Worm (Caenorhabditis elegans) whole organism, mixed stage, embryonic: ENCODE measurements around the gene ZK930.7.

Source experiments
- M03D4.4 ChIP-seq: sonication (generic microtip); optimal IDR thresholded peaks from 2 replicates; lab custom pipeline; 2017; ENCODE audit warnings: mild to moderate bottlenecking, missing genetic modification characterization, missing compliant biosample characterization
- bed-3 ChIP-seq: fragments of 200-800 bp; sonication (Bioruptor generic); optimal IDR thresholded peaks from 3 replicates; lab custom pipeline; 2018; ENCODE audit warnings: mild to moderate bottlenecking, missing genetic modification characterization, moderate library complexity, missing compliant biosample characterization
- ceh-43 ChIP-seq: fragments of 200-800 bp; sonication (Bioruptor generic); optimal IDR thresholded peaks from 2 replicates; lab custom pipeline; 2018; ENCODE audit warnings: mild to moderate bottlenecking, missing genetic modification characterization, moderate library complexity, missing compliant biosample characterization
- ceh-83 ChIP-seq: fragments of 200-800 bp; sonication (Bioruptor generic); optimal IDR thresholded peaks from 2 replicates; lab custom pipeline; 2018; ENCODE audit warnings: mild to moderate bottlenecking, missing genetic modification characterization, missing compliant biosample characterization
- ces-1 ChIP-seq: fragments of 150-350 bp; optimal IDR thresholded peaks from 2 replicates; lab custom pipeline; 2014; ENCODE audit warnings: missing biosample characterization, missing genetic modification reagents, missing genetic modification characterization
- cnd-1 ChIP-seq: fragments of 200-800 bp; sonication (Bioruptor generic); optimal IDR thresholded peaks from 2 replicates; lab custom pipeline; 2018; ENCODE audit warnings: mild to moderate bottlenecking, missing genetic modification characterization, missing compliant biosample characterization
- drap-1 ChIP-seq: fragments of 200-800 bp; sonication (Bioruptor generic); optimal IDR thresholded peaks from 3 replicates; lab custom pipeline; 2018; ENCODE audit warnings: mild to moderate bottlenecking, missing genetic modification characterization, missing compliant biosample characterization
- elt-1 ChIP-seq: sonication (generic microtip); optimal IDR thresholded peaks from 2 replicates; lab custom pipeline; 2017; ENCODE audit warnings: missing genetic modification characterization, mild to moderate bottlenecking, missing compliant biosample characterization, antibody characterized with exemption, moderate library complexity, borderline replicate concordance; ENCODE audit not compliant: insufficient read depth
- flh-1 ChIP-seq: fragments of 200-800 bp; sonication (Bioruptor generic); optimal IDR thresholded peaks from 2 replicates; lab custom pipeline; 2018; ENCODE audit warnings: mild to moderate bottlenecking, missing genetic modification characterization, moderate library complexity, missing compliant biosample characterization
- ham-2 ChIP-seq: fragments of 200-800 bp; sonication (Bioruptor generic); optimal IDR thresholded peaks from 2 replicates; lab custom pipeline; 2018; ENCODE audit warnings: mild to moderate bottlenecking, missing genetic modification characterization, missing compliant biosample characterization
- hlh-1 ChIP-seq: fragments of 150-350 bp; optimal IDR thresholded peaks from 2 replicates; lab custom pipeline; 2014; ENCODE audit warnings: missing biosample characterization, missing genetic modification reagents, missing genetic modification characterization
- lin-13 ChIP-seq: fragments of 150-350 bp; optimal IDR thresholded peaks from 2 replicates; lab custom pipeline; 2014; ENCODE audit warnings: missing biosample characterization, missing genetic modification characterization
- lin-32 ChIP-seq: fragments of 200-800 bp; sonication (Bioruptor generic); optimal IDR thresholded peaks from 2 replicates; lab custom pipeline; 2018; ENCODE audit warnings: mild to moderate bottlenecking, missing genetic modification characterization, missing compliant biosample characterization
- lsy-2 ChIP-seq: fragments of 150-350 bp; optimal IDR thresholded peaks from 2 replicates; lab custom pipeline; 2014; ENCODE audit warnings: missing biosample characterization, missing genetic modification characterization
- mab-5 ChIP-seq: fragments of 150-350 bp; optimal IDR thresholded peaks from 2 replicates; lab custom pipeline; 2014; ENCODE audit warnings: missing biosample characterization, missing genetic modification characterization
- mep-1 ChIP-seq: fragments of 150-350 bp; optimal IDR thresholded peaks from 2 replicates; lab custom pipeline; 2017; ENCODE audit warnings: missing biosample characterization, missing genetic modification reagents, missing genetic modification characterization, inconsistent platforms
- mls-2 ChIP-seq: sonication (generic microtip); optimal IDR thresholded peaks from 2 replicates; lab custom pipeline; 2016; ENCODE audit warnings: mild to moderate bottlenecking, missing genetic modification characterization, moderate library complexity, missing compliant biosample characterization
- nhr-2 ChIP-seq: fragments of 150-350 bp; optimal IDR thresholded peaks from 2 replicates; lab custom pipeline; 2014; ENCODE audit warnings: missing biosample characterization, missing genetic modification characterization
- nhr-237 ChIP-seq: fragments of 150-350 bp; optimal IDR thresholded peaks from 2 replicates; lab custom pipeline; 2014; ENCODE audit warnings: missing biosample characterization, missing genetic modification characterization
- nhr-28 ChIP-seq: fragments of 150-350 bp; optimal IDR thresholded peaks from 2 replicates; lab custom pipeline; 2014; ENCODE audit warnings: missing biosample characterization, missing genetic modification characterization
- pha-4 ChIP-seq: fragments of 150-350 bp; optimal IDR thresholded peaks from 2 replicates; lab custom pipeline; 2018; ENCODE audit warnings: missing biosample characterization, missing genetic modification reagents, missing genetic modification characterization
- sem-2 ChIP-seq: fragments of 200-800 bp; sonication (Bioruptor generic); optimal IDR thresholded peaks from 2 replicates; lab custom pipeline; 2018; ENCODE audit warnings: mild to moderate bottlenecking, missing genetic modification characterization, missing compliant biosample characterization
- snpc-4 ChIP-seq: fragments of 150-350 bp; optimal IDR thresholded peaks from 2 replicates; lab custom pipeline; 2014; ENCODE audit warnings: missing biosample characterization, missing genetic modification characterization
- sptf-1 ChIP-seq: sonication (generic microtip); optimal IDR thresholded peaks from 2 replicates; lab custom pipeline; 2017; ENCODE audit warnings: mild to moderate bottlenecking, missing genetic modification characterization, moderate library complexity, missing compliant biosample characterization
- tbx-8 ChIP-seq: fragments of 200-800 bp; sonication (Bioruptor generic); optimal IDR thresholded peaks from 2 replicates; lab custom pipeline; 2018; ENCODE audit warnings: mild to moderate bottlenecking, missing genetic modification characterization, moderate library complexity, missing compliant biosample characterization
- unc-120 ChIP-seq: sonication (generic microtip); optimal IDR thresholded peaks from 2 replicates; lab custom pipeline; 2017; ENCODE audit warnings: missing genetic modification characterization, missing compliant biosample characterization; ENCODE audit not compliant: poor library complexity, severe bottlenecking
- unc-39 ChIP-seq: fragments of 150-350 bp; optimal IDR thresholded peaks from 2 replicates; lab custom pipeline; 2014; ENCODE audit warnings: missing biosample characterization, missing genetic modification characterization
- zip-8 ChIP-seq: fragments of 150-350 bp; optimal IDR thresholded peaks from 2 replicates; lab custom pipeline; 2014; ENCODE audit warnings: missing biosample characterization, missing genetic modification characterization
- ztf-11 ChIP-seq: fragments of 150-350 bp; optimal IDR thresholded peaks from 2 replicates; lab custom pipeline; 2014; ENCODE audit warnings: missing biosample characterization, missing genetic modification characterization

ZK930.7 gene

DNA sequence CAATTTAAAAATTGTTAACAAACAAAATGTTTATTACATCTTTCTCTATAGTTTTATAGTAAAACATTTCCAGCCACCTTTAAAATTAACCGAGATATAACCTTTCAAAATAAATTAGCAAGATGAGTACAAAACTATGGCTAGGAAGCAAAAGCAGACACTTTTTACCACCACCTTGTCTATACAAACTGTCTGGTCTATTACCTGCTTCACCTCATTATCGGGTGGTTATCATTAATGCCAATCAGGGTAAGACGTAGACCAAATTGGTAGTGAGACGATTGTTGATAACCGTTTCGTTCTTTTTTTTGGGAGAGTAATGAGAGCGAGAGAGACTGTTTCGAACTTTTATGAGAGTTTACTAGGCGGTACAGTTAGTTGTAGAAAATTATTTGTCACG is 22.0 kb downstream of the ZK930.7 start:
- TF ChIP-seq mls-2 (no peak), lin-13 (tag; lab: Kevin White, UChicago) (no peak), pha-4 (tag; lab: Kevin White, UChicago) (no peak), tbx-8 (GFP tag; lab: Kevin White, UChicago) (no peak), lsy-2 (no peak), ham-2 (no peak), mep-1 (no peak), sem-2 (GFP tag; lab: Kevin White, UChicago) (no peak), ztf-11 (no peak), zip-8 (tag; lab: Kevin White, UChicago) (no peak), snpc-4 (tag; lab: Kevin White, UChicago) (no peak), nhr-28 (tag; lab: Kevin White, UChicago) (no peak), unc-39 (tag; lab: Kevin White, UChicago) (no peak), ceh-43 (GFP tag; lab: Kevin White, UChicago) (no peak)
- TF ChIP-seq, all 35 proteins: peak for 0

ce11 chrII:11948459-11948858 is 34.1 kb downstream of the ZK930.7 start, which contains the start of gene W03C9.8:
Gene W03C9.8 (plus strand): TSS chrII:11948759.
- TF ChIP-seq unc-39 (tag; lab: Kevin White, UChicago) (no peak), ceh-83 (GFP tag; lab: Kevin White, UChicago) (no peak), snpc-4 (tag; lab: Kevin White, UChicago) (no peak), sptf-1 (tag; lab: Kevin White, UChicago) (no peak), zip-8 (tag; lab: Kevin White, UChicago) (no peak), mep-1 (no peak), nhr-28 (tag; lab: Kevin White, UChicago) (no peak), elt-1 (tag; lab: Kevin White, UChicago) (no peak), nhr-2 (tag; lab: Kevin White, UChicago) (no peak), hlh-1 (tag; lab: Kevin White, UChicago) (no peak), lin-13 (tag; lab: Kevin White, UChicago) (no peak), mab-5 (tag; lab: Kevin White, UChicago) (no peak), drap-1 (GFP tag; lab: Kevin White, UChicago) (no peak), flh-1 (GFP tag; lab: Kevin White, UChicago) (no peak), cnd-1 (tag; lab: Kevin White, UChicago) (no peak)

- TF ChIP-seq lin-13 (tag; lab: Kevin White, UChicago): no peak
- TF ChIP-seq bed-3 (GFP tag; lab: Kevin White, UChicago): no peak
- TF ChIP-seq nhr-2 (tag; lab: Kevin White, UChicago): no peak
- no peak for TF ChIP-seq elt-1 (tag; lab: Kevin White, UChicago)
- no peak for TF ChIP-seq nhr-28 (tag; lab: Kevin White, UChicago)
- no peak for TF ChIP-seq drap-1 (GFP tag; lab: Kevin White, UChicago)
- TF ChIP-seq nhr-237 (tag; lab: Kevin White, UChicago): no peak
- no peak for TF ChIP-seq snpc-4 (tag; lab: Kevin White, UChicago)
- TF ChIP-seq ceh-83 (GFP tag; lab: Kevin White, UChicago): no peak
- no peak for TF ChIP-seq sptf-1 (tag; lab: Kevin White, UChicago)
- TF ChIP-seq sem-2 (GFP tag; lab: Kevin White, UChicago): no peak
- no peak for TF ChIP-seq unc-120 (tag; lab: Kevin White, UChicago)
- no peak for TF ChIP-seq lin-32 (GFP tag; lab: Kevin White, UChicago)
- no peak for TF ChIP-seq mep-1
- TF ChIP-seq, all 35 proteins: peak for 0
Observed at ce11 chrII:11952963-11953362, 38.6 kb downstream of the ZK930.7 start.

- TF ChIP-seq ces-1 (GFP tag; lab: Kevin White, UChicago) (no peak), zip-8 (tag; lab: Kevin White, UChicago) (peak; percentile 80)
- TF ChIP-seq, all 35 proteins: peak for 1
Observed at ce11 chrII:11954208-11954607, 39.8 kb downstream of the ZK930.7 start, which contains the start of gene W03C9.6. Gene W03C9.6 (plus strand): TSS chrII:11954508.

- TF ChIP-seq tbx-8 (GFP tag; lab: Kevin White, UChicago) (no peak), pha-4 (tag; lab: Kevin White, UChicago) (no peak), ceh-83 (GFP tag; lab: Kevin White, UChicago) (no peak), mls-2 (no peak), unc-120 (tag; lab: Kevin White, UChicago) (no peak), M03D4.4 (no peak), nhr-2 (tag; lab: Kevin White, UChicago) (no peak), sptf-1 (tag; lab: Kevin White, UChicago) (no peak)
Observed at ce11 chrII:11954811-11955210, 40.4 kb downstream of the ZK930.7 start.
